Worm (Caenorhabditis elegans) whole organism, L4 larva: ENCODE data around the gene ppm-1.G.

Experiments
- D1046.2 ChIP-seq: fragments of 200-800 bp; sonication (Bioruptor generic); IDR thresholded peaks from 2 replicates; pipeline ENCODE4 v1.3.6; 2022; ENCODE audit warnings: missing genetic modification characterization, missing compliant biosample characterization
- F26F4.8 ChIP-seq: fragments of 200-800 bp; sonication (Bioruptor generic); conservative IDR thresholded peaks from 2 replicates; pipeline ENCODE4 v1.3.6; 2022; ENCODE audit warnings: missing genetic modification characterization, missing compliant biosample characterization
- R02D3.7 ChIP-seq: fragments of 150-350 bp; sonication (generic microtip); optimal IDR thresholded peaks from 3 replicates; lab custom pipeline; 2014; ENCODE audit warnings: missing biosample characterization, missing genetic modification characterization
- Y48G9A.11 ChIP-seq: fragments of 200-800 bp; sonication (Bioruptor generic); IDR thresholded peaks from 2 replicates; pipeline ENCODE4 v1.3.6; 2022; ENCODE audit warnings: missing genetic modification reagents, missing genetic modification characterization, missing compliant biosample characterization
- Y5F2A.4 ChIP-seq: fragments of 200-800 bp; sonication (Bioruptor generic); optimal IDR thresholded peaks from 2 replicates; lab custom pipeline; 2018; ENCODE audit warnings: mild to moderate bottlenecking, missing genetic modification characterization, missing compliant biosample characterization
- ZK337.2 ChIP-seq: fragments of 200-800 bp; sonication (Bioruptor generic); IDR thresholded peaks from 2 replicates; pipeline ENCODE4 v1.3.6; 2022; ENCODE audit warnings: missing genetic modification reagents, missing genetic modification characterization, missing compliant biosample characterization
- aha-1 ChIP-seq: fragments of 150-350 bp; peaks from one replicate; lab custom pipeline; 2014; ENCODE audit warnings: missing biosample characterization, missing genetic modification characterization
- ama-1 ChIP-seq: fragments of 150-350 bp; optimal IDR thresholded peaks from 2 replicates; lab custom pipeline; 2014; ENCODE audit warnings: inconsistent platforms, mixed read lengths
- arid-1 ChIP-seq: fragments of 200-800 bp; sonication (Bioruptor generic); conservative IDR thresholded peaks from 2 replicates; pipeline ENCODE4 v1.3.6; 2022; ENCODE audit warnings: missing genetic modification reagents, missing genetic modification characterization, missing compliant biosample characterization
- ceh-28 ChIP-seq: fragments of 150-350 bp; optimal IDR thresholded peaks from 2 replicates; lab custom pipeline; 2014; ENCODE audit warnings: missing biosample characterization, missing genetic modification reagents, missing genetic modification characterization
- ces-1 ChIP-seq: fragments of 150-350 bp; sonication (generic microtip); optimal IDR thresholded peaks from 4 replicates; lab custom pipeline; 2014; ENCODE audit warnings: missing biosample characterization, missing genetic modification reagents, missing genetic modification characterization
- cey-2 ChIP-seq: sonication (generic microtip); optimal IDR thresholded peaks from 3 replicates; lab custom pipeline; 2017; ENCODE audit warnings: missing genetic modification characterization, mild to moderate bottlenecking, missing compliant biosample characterization, antibody characterized with exemption, borderline replicate concordance; ENCODE audit not compliant: insufficient read depth
- daf-8 ChIP-seq: fragments of 200-800 bp; sonication (Bioruptor generic); IDR thresholded peaks from 2 replicates; pipeline ENCODE4 v1.3.6; 2022; ENCODE audit warnings: missing genetic modification characterization, missing compliant biosample characterization
- dmd-6 ChIP-seq: fragments of 200-800 bp; sonication (Bioruptor generic); IDR thresholded peaks from 2 replicates; pipeline ENCODE4 v1.3.6; 2022; ENCODE audit warnings: missing genetic modification reagents, missing genetic modification characterization, missing compliant biosample characterization
- dmd-9 ChIP-seq: fragments of 200-800 bp; sonication (Bioruptor generic); IDR thresholded peaks from 2 replicates; pipeline ENCODE4 v1.3.6; 2022; ENCODE audit warnings: missing genetic modification reagents, missing genetic modification characterization, missing compliant biosample characterization
- dpl-1 ChIP-seq: fragments of 150-350 bp; optimal IDR thresholded peaks from 2 replicates; lab custom pipeline; 2014; ENCODE audit warnings: missing biosample characterization, missing genetic modification reagents, missing genetic modification characterization
- duxl-1 ChIP-seq: sonication (generic microtip); optimal IDR thresholded peaks from 2 replicates; lab custom pipeline; 2016; ENCODE audit warnings: mild to moderate bottlenecking, missing genetic modification characterization, moderate library complexity, missing compliant biosample characterization; ENCODE audit not compliant: poor library complexity
- dve-1 ChIP-seq: sonication (generic microtip); optimal IDR thresholded peaks from 2 replicates; lab custom pipeline; 2017; ENCODE audit warnings: antibody characterized with exemption, mild to moderate bottlenecking, missing genetic modification characterization, missing compliant biosample characterization; ENCODE audit not compliant: insufficient read depth
- egl-43 ChIP-seq: fragments of 200-800 bp; sonication (Bioruptor generic); IDR thresholded peaks from 2 replicates; pipeline ENCODE4 v1.3.6; 2022; ENCODE audit warnings: missing genetic modification reagents, missing genetic modification characterization, missing compliant biosample characterization
- hif-1 ChIP-seq, 2 experiments: sonication (generic microtip); optimal IDR thresholded peaks; 2 replicates each; lab custom pipeline; 2016 to 2017; ENCODE audit warnings: missing compliant biosample characterization in 2 of 2, missing genetic modification characterization in 2 of 2, missing genetic modification reagents in 2 of 2, missing genotype in 2 of 2, mild to moderate bottlenecking in 1 of 2
- hlh-11 ChIP-seq: fragments of 200-800 bp; sonication (Bioruptor generic); optimal IDR thresholded peaks from 2 replicates; lab custom pipeline; 2018; ENCODE audit warnings: mild to moderate bottlenecking, missing genetic modification characterization, missing compliant biosample characterization
- hlh-30 ChIP-seq: sonication (generic microtip); optimal IDR thresholded peaks from 2 replicates; lab custom pipeline; 2017; ENCODE audit warnings: antibody characterized with exemption, mild to moderate bottlenecking, missing genetic modification characterization, missing compliant biosample characterization; ENCODE audit not compliant: insufficient read depth
- hmg-1.1 ChIP-seq: fragments of 200-800 bp; sonication (Bioruptor generic); IDR thresholded peaks from 2 replicates; pipeline ENCODE4 v1.3.6; 2022; ENCODE audit warnings: missing genetic modification reagents, missing genetic modification characterization, missing compliant biosample characterization
- jun-1 ChIP-seq: fragments of 150-350 bp; optimal IDR thresholded peaks from 2 replicates; lab custom pipeline; 2014; ENCODE audit warnings: missing biosample characterization, missing genetic modification reagents, missing genetic modification characterization
- lin-38 ChIP-seq: fragments of 200-800 bp; sonication (Bioruptor generic); IDR thresholded peaks from 2 replicates; pipeline ENCODE4 v1.3.6; 2022; ENCODE audit warnings: missing genetic modification reagents, missing genetic modification characterization, missing compliant biosample characterization
- lir-3 ChIP-seq: sonication (generic microtip); optimal IDR thresholded peaks from 2 replicates; lab custom pipeline; 2016; ENCODE audit warnings: mild to moderate bottlenecking, missing genetic modification characterization, missing compliant biosample characterization
- madf-5 ChIP-seq, 2 experiments: fragments of 200-800 bp; sonication (Bioruptor generic); IDR thresholded peaks; 2 replicates each; pipeline ENCODE4 v1.3.6; 2022; ENCODE audit warnings: missing compliant biosample characterization in 2 of 2, missing genetic modification characterization in 2 of 2
- madf-9 ChIP-seq: fragments of 200-800 bp; sonication (Bioruptor generic); conservative IDR thresholded peaks from 2 replicates; pipeline ENCODE4 v1.3.6; 2022; ENCODE audit warnings: missing genetic modification reagents, missing genetic modification characterization, missing compliant biosample characterization
- nhr-237 ChIP-seq: sonication (generic microtip); optimal IDR thresholded peaks from 2 replicates; lab custom pipeline; 2017; ENCODE audit warnings: missing biosample characterization, missing genetic modification characterization
- nhr-25 ChIP-seq: sonication (generic microtip); optimal IDR thresholded peaks from 2 replicates; lab custom pipeline; 2017; ENCODE audit warnings: missing genetic modification characterization, mild to moderate bottlenecking, missing compliant biosample characterization, antibody characterized with exemption, moderate library complexity, borderline replicate concordance; ENCODE audit not compliant: insufficient read depth
- nhr-41 ChIP-seq: fragments of 200-800 bp; sonication (Bioruptor generic); IDR thresholded peaks from 2 replicates; pipeline ENCODE4 v1.3.6; 2022; ENCODE audit warnings: missing genetic modification reagents, missing genetic modification characterization, missing compliant biosample characterization
- nhr-6 ChIP-seq: fragments of 150-350 bp; optimal IDR thresholded peaks from 2 replicates; lab custom pipeline; 2014; ENCODE audit warnings: missing biosample characterization, missing genetic modification characterization
- saeg-2 ChIP-seq: fragments of 200-800 bp; sonication (Bioruptor generic); IDR thresholded peaks from 2 replicates; pipeline ENCODE4 v1.3.6; 2022; ENCODE audit warnings: missing genetic modification reagents, missing genetic modification characterization, missing compliant biosample characterization
- sdz-12 ChIP-seq: fragments of 200-800 bp; sonication (Bioruptor generic); optimal IDR thresholded peaks from 2 replicates; lab custom pipeline; 2018; ENCODE audit warnings: mild to moderate bottlenecking, missing genetic modification characterization, missing compliant biosample characterization
- snpc-1.2 ChIP-seq: fragments of 200-800 bp; sonication (Bioruptor generic); IDR thresholded peaks from 2 replicates; pipeline ENCODE4 v1.3.6; 2022; ENCODE audit warnings: missing genetic modification reagents, missing genetic modification characterization, missing compliant biosample characterization
- spr-1 ChIP-seq: sonication (generic microtip); optimal IDR thresholded peaks from 2 replicates; lab custom pipeline; 2016; ENCODE audit warnings: mild to moderate bottlenecking, missing genetic modification characterization, missing compliant biosample characterization
- spr-3 ChIP-seq: fragments of 200-800 bp; sonication (Bioruptor generic); optimal IDR thresholded peaks from 2 replicates; lab custom pipeline; 2018; ENCODE audit warnings: mild to moderate bottlenecking, missing genetic modification characterization, missing compliant biosample characterization
- tra-1 ChIP-seq: fragments of 200-800 bp; sonication (Bioruptor generic); IDR thresholded peaks from 2 replicates; pipeline ENCODE4 v1.3.6; 2022; ENCODE audit warnings: missing genetic modification reagents, missing genetic modification characterization, missing compliant biosample characterization
- unc-130 ChIP-seq: sonication (generic microtip); optimal IDR thresholded peaks from 2 replicates; lab custom pipeline; 2016; ENCODE audit warnings: missing genetic modification reagents, missing genetic modification characterization, missing compliant biosample characterization
- unc-39 ChIP-seq: sonication (generic microtip); optimal IDR thresholded peaks from 2 replicates; lab custom pipeline; 2017; ENCODE audit warnings: missing biosample characterization, missing genetic modification characterization
- unc-62 ChIP-seq, 3 experiments: fragments of 150-350 bp in 1 of 3; sonication (generic microtip); optimal IDR thresholded peaks in 2 of 3; peaks in 1 of 3; 1 replicate in 1 of 3; 2 replicates in 2 of 3; lab custom pipeline; 2014 to 2017; ENCODE audit warnings: missing biosample characterization in 3 of 3, missing genetic modification characterization in 3 of 3, missing genetic modification reagents in 3 of 3, missing genotype in 1 of 3
- ztf-7 ChIP-seq: fragments of 150-350 bp; optimal IDR thresholded peaks from 2 replicates; lab custom pipeline; 2014; ENCODE audit warnings: missing biosample characterization, missing genetic modification characterization

Gene ppm-1.G

ce11 chrIII:793595-793994 is 10.1 kb downstream of the ppm-1.G start, which contains the start of gene snt-2 (continued):
- no peak for TF ChIP-seq Y5F2A.4 (GFP tag; lab: Kevin White, UChicago)
- no peak for TF ChIP-seq nhr-25 (tag; lab: Kevin White, UChicago)
- no peak for TF ChIP-seq ZK337.2 (GFP tag; lab: Robert Waterston, UW)
- peak; percentile 46; the same call in 1 of the 2 replicates for TF ChIP-seq dmd-9 (GFP tag; lab: Robert Waterston, UW)
- peak; percentile 81 for TF ChIP-seq dpl-1 (GFP tag; lab: Kevin White, UChicago)
- TF ChIP-seq spr-1 (tag; lab: Kevin White, UChicago): peak; percentile 28
- no peak for TF ChIP-seq madf-9 (GFP tag; lab: Robert Waterston, UW)
- peak; percentile 72 for TF ChIP-seq dve-1 (tag; lab: Kevin White, UChicago)
- TF ChIP-seq nhr-41: no peak
- TF ChIP-seq Y48G9A.11 (GFP tag; lab: Robert Waterston, UW): peak; percentile 61; the same call in 1 of the 2 replicates
- peak; percentile 87 for TF ChIP-seq hlh-30
- no peak for TF ChIP-seq tra-1 (GFP tag; lab: Robert Waterston, UW)
- TF ChIP-seq duxl-1: peak; percentile 42

- no peak for TF ChIP-seq hlh-11 (tag; lab: Kevin White, UChicago)
- peak; percentile 1 for TF ChIP-seq aha-1 (tag; lab: Kevin White, UChicago)
- TF ChIP-seq ceh-28 (tag; lab: Kevin White, UChicago): peak; percentile 15
These were observed 10.5 kb downstream of the ppm-1.G start, which contains the start of gene rps-29 for ce11 chrIII:794000-794399. TSS of gene rps-29 (plus strand) at chrIII:794300.

ce11 chrIII:794984-795596 is 11.6 kb downstream of the ppm-1.G start, which contains the start of gene trpp-11:
TSS of gene trpp-11 (plus strand) at chrIII:795136.
- TF ChIP-seq nhr-237 (tag; lab: Kevin White, UChicago) (no peak), madf-5 (GFP tag; IDR thresholded peaks at IDR 0.05; lab: Robert Waterston, UW) (0 out of 4 replicates have a peak, but pooled peaks of 1 of the 2 experiments have one; percentile 3), ZK337.2 (GFP tag; lab: Robert Waterston, UW) (no peak), hmg-1.1 (GFP tag; lab: Robert Waterston, UW) (no peak), lin-38 (GFP tag; lab: Robert Waterston, UW) (peak; percentile 55), ces-1 (no peak), unc-130 (no peak), arid-1 (GFP tag; lab: Robert Waterston, UW) (no peak), nhr-41 (no peak), dmd-6 (GFP tag; lab: Robert Waterston, UW) (no peak), sdz-12 (GFP tag; lab: Kevin White, UChicago) (no peak), spr-3 (GFP tag; lab: Kevin White, UChicago) (no peak), nhr-6 (no peak), R02D3.7 (tag; lab: Kevin White, UChicago) (no peak), hif-1 (tag; optimal IDR thresholded peaks at IDR 0.05; lab: Kevin White, UChicago) (no peak), cey-2 (tag; lab: Kevin White, UChicago) (no peak), aha-1 (tag; lab: Kevin White, UChicago) (no peak), spr-1 (tag; lab: Kevin White, UChicago) (no peak), unc-62 (GFP tag; optimal IDR thresholded peaks at IDR 0.05 in 1 of 2; lab: Kevin White, UChicago) (peak in 1 of 2 experiments; percentile 65), unc-62 (tag; optimal IDR thresholded peaks at IDR 0.05; lab: Kevin White, UChicago) (no peak), lir-3 (tag; lab: Kevin White, UChicago) (no peak), D1046.2 (GFP tag; lab: Robert Waterston, UW) (0 out of 2 replicates have a peak, but pooled peaks have one; percentile 52), ama-1 (lab: Kevin White, UChicago) (peak; percentile 43), F26F4.8 (GFP tag; lab: Robert Waterston, UW) (no peak; the same call in 1 of the 2 replicates), egl-43 (GFP tag; lab: Robert Waterston, UW) (0 out of 2 replicates have a peak, but pooled peaks have one; percentile 15), snpc-1.2 (GFP tag; lab: Robert Waterston, UW) (no peak), ztf-7 (tag; lab: Kevin White, UChicago) (no peak), daf-8 (GFP tag; lab: Robert Waterston, UW) (no peak), dpl-1 (GFP tag; lab: Kevin White, UChicago) (no peak), unc-39 (tag; lab: Kevin White, UChicago) (no peak), saeg-2 (no peak), jun-1 (tag; lab: Kevin White, UChicago) (no peak), nhr-25 (tag; lab: Kevin White, UChicago) (no peak)
